Worm (Caenorhabditis elegans) whole organism, L1 larva: ENCODE results near the gene mam-2.

ENCODE experiments used
- C34B4.2 ChIP-seq: sonication (generic microtip); optimal IDR thresholded peaks from 2 replicates; lab custom pipeline; 2017; ENCODE audit warnings: mild to moderate bottlenecking, missing genetic modification characterization, missing compliant biosample characterization
- F16B12.6 ChIP-seq: fragments of 150-350 bp; optimal IDR thresholded peaks from 2 replicates; lab custom pipeline; 2014; ENCODE audit warnings: missing biosample characterization, missing genetic modification characterization
- Y116A8C.19 ChIP-seq: sonication (generic microtip); optimal IDR thresholded peaks from 2 replicates; lab custom pipeline; 2016; ENCODE audit warnings: missing compliant biosample characterization, missing genetic modification characterization, borderline replicate concordance
- aly-2 ChIP-seq: fragments of 150-350 bp; optimal IDR thresholded peaks from 2 replicates; lab custom pipeline; 2014; ENCODE audit warnings: missing biosample characterization, missing genetic modification characterization
- blmp-1 ChIP-seq: fragments of 150-350 bp; optimal IDR thresholded peaks from 2 replicates; lab custom pipeline; 2014; ENCODE audit warnings: missing biosample characterization, missing genetic modification characterization
- ceh-63 ChIP-seq: fragments of 200-800 bp; sonication (Bioruptor generic); optimal IDR thresholded peaks from 2 replicates; lab custom pipeline; 2018; ENCODE audit warnings: mild to moderate bottlenecking, missing genetic modification characterization, missing compliant biosample characterization
- ceh-8 ChIP-seq: fragments of 200-800 bp; sonication (Bioruptor generic); optimal IDR thresholded peaks from 2 replicates; lab custom pipeline; 2018; ENCODE audit warnings: mild to moderate bottlenecking, missing genetic modification characterization, moderate library complexity, missing compliant biosample characterization
- ceh-88 ChIP-seq: fragments of 200-800 bp; sonication (Bioruptor generic); IDR thresholded peaks from 2 replicates; pipeline ENCODE4 v1.3.6; 2022; ENCODE audit warnings: missing genetic modification characterization, missing compliant biosample characterization
- efl-1 ChIP-seq, 4 experiments: fragments of 150-350 bp; optimal IDR thresholded peaks in 3 of 4; peaks in 1 of 4; 1 replicate in 1 of 4; 2 replicates in 3 of 4; lab custom pipeline; 2014; ENCODE audit warnings: missing biosample characterization in 2 of 4, missing genetic modification characterization in 2 of 4, missing genetic modification reagents in 2 of 4
- egl-27 ChIP-seq, 2 experiments: fragments of 150-350 bp in 1 of 2; sonication (generic microtip); optimal IDR thresholded peaks; 3 replicates each; lab custom pipeline; 2017 to 2018; ENCODE audit warnings: missing biosample characterization in 2 of 2, missing genetic modification characterization in 2 of 2, missing genetic modification reagents in 2 of 2
- hlh-17 ChIP-seq: fragments of 200-800 bp; sonication (Bioruptor generic); optimal IDR thresholded peaks from 2 replicates; lab custom pipeline; 2018; ENCODE audit warnings: missing genetic modification characterization, mild to moderate bottlenecking, missing compliant biosample characterization, moderate library complexity, borderline replicate concordance
- hlh-4 ChIP-seq: sonication (generic microtip); optimal IDR thresholded peaks from 2 replicates; lab custom pipeline; 2016; ENCODE audit warnings: mild to moderate bottlenecking, missing genetic modification characterization, missing compliant biosample characterization
- hpl-2 ChIP-seq: fragments of 150-350 bp; optimal IDR thresholded peaks from 2 replicates; lab custom pipeline; 2014; ENCODE audit warnings: missing biosample characterization, missing genetic modification reagents, missing genetic modification characterization
- lin-13 ChIP-seq: fragments of 150-350 bp; optimal IDR thresholded peaks from 2 replicates; lab custom pipeline; 2014; ENCODE audit warnings: missing biosample characterization, missing genetic modification reagents, missing genetic modification characterization
- lin-14 ChIP-seq: fragments of 200-800 bp; sonication (Bioruptor generic); optimal IDR thresholded peaks from 2 replicates; lab custom pipeline; 2018; ENCODE audit warnings: mild to moderate bottlenecking, missing genetic modification characterization, moderate library complexity, missing compliant biosample characterization
- lin-15B ChIP-seq: fragments of 150-350 bp; sonication (generic microtip); optimal IDR thresholded peaks from 3 replicates; lab custom pipeline; 2014; ENCODE audit warnings: missing biosample characterization, missing genetic modification characterization
- lin-35 ChIP-seq, 2 experiments: fragments of 150-350 bp; optimal IDR thresholded peaks; 2 replicates each; lab custom pipeline; 2014; ENCODE audit warnings: missing biosample characterization in 2 of 2, missing genetic modification characterization in 2 of 2, missing genetic modification reagents in 2 of 2
- lir-3 ChIP-seq: sonication (generic microtip); optimal IDR thresholded peaks from 2 replicates; lab custom pipeline; 2016; ENCODE audit warnings: mild to moderate bottlenecking, missing genetic modification characterization, moderate library complexity, missing compliant biosample characterization; ENCODE audit not compliant: poor library complexity
- mdl-1 ChIP-seq, 2 experiments: fragments of 150-350 bp; optimal IDR thresholded peaks; 2 replicates each; lab custom pipeline; 2014 to 2017; ENCODE audit warnings: missing biosample characterization in 2 of 2, missing genetic modification characterization in 2 of 2, inconsistent platforms in 1 of 2
- nhr-12 ChIP-seq: sonication (generic microtip); optimal IDR thresholded peaks from 2 replicates; lab custom pipeline; 2017; ENCODE audit warnings: missing biosample characterization, missing genetic modification characterization
- nhr-20 ChIP-seq: sonication (generic microtip); optimal IDR thresholded peaks from 2 replicates; lab custom pipeline; 2016; ENCODE audit warnings: mild to moderate bottlenecking, missing genetic modification characterization, missing compliant biosample characterization
- nhr-237 ChIP-seq: fragments of 150-350 bp; optimal IDR thresholded peaks from 2 replicates; lab custom pipeline; 2014; ENCODE audit warnings: missing biosample characterization, missing genetic modification characterization
- nhr-84 ChIP-seq: sonication (generic microtip); optimal IDR thresholded peaks from 2 replicates; lab custom pipeline; 2017; ENCODE audit warnings: missing biosample characterization, missing genetic modification characterization
- nhr-90 ChIP-seq: sonication (generic microtip); optimal IDR thresholded peaks from 2 replicates; lab custom pipeline; 2016; ENCODE audit warnings: mild to moderate bottlenecking, missing genetic modification characterization, missing compliant biosample characterization; ENCODE audit not compliant: poor library complexity
- pag-3 ChIP-seq: sonication (generic microtip); optimal IDR thresholded peaks from 2 replicates; lab custom pipeline; 2017; ENCODE audit warnings: missing genetic modification characterization, mild to moderate bottlenecking, missing compliant biosample characterization, antibody characterized with exemption, borderline replicate concordance; ENCODE audit not compliant: insufficient read depth
- pax-3 ChIP-seq: fragments of 200-800 bp; sonication (Bioruptor generic); optimal IDR thresholded peaks from 2 replicates; lab custom pipeline; 2018; ENCODE audit warnings: mild to moderate bottlenecking, missing genetic modification characterization, moderate library complexity, missing compliant biosample characterization
- sox-4 ChIP-seq: sonication (generic microtip); optimal IDR thresholded peaks from 2 replicates; lab custom pipeline; 2016; ENCODE audit warnings: missing genetic modification characterization, missing compliant biosample characterization
- sup-37 ChIP-seq: fragments of 200-800 bp; sonication (Bioruptor generic); optimal IDR thresholded peaks from 2 replicates; lab custom pipeline; 2018; ENCODE audit warnings: mild to moderate bottlenecking, missing genetic modification characterization, missing compliant biosample characterization
- swsn-7 ChIP-seq: sonication (generic microtip); optimal IDR thresholded peaks from 2 replicates; lab custom pipeline; 2016; ENCODE audit warnings: missing genetic modification characterization, missing compliant biosample characterization
- tlp-1 ChIP-seq: fragments of 150-350 bp; optimal IDR thresholded peaks from 2 replicates; lab custom pipeline; 2014; ENCODE audit warnings: missing biosample characterization, missing genetic modification characterization
- unc-130 ChIP-seq: fragments of 150-350 bp; optimal IDR thresholded peaks from 2 replicates; lab custom pipeline; 2017; ENCODE audit warnings: missing biosample characterization, missing genetic modification characterization, inconsistent platforms
- unc-30 ChIP-seq: sonication (generic microtip); optimal IDR thresholded peaks from 2 replicates; lab custom pipeline; 2017; ENCODE audit warnings: missing biosample characterization, missing genetic modification characterization
- zag-1 ChIP-seq: fragments of 150-350 bp; optimal IDR thresholded peaks from 2 replicates; lab custom pipeline; 2014; ENCODE audit warnings: missing biosample characterization, missing genetic modification characterization

The mam-2 gene

ce11 chrIV:10007758-10008157 is 24.8 kb downstream of the mam-2 start (continued):
- no peak for TF ChIP-seq nhr-12 (tag; lab: Kevin White, UChicago)
- no peak for TF ChIP-seq aly-2 (tag; lab: Kevin White, UChicago)
- no peak for TF ChIP-seq F16B12.6
- no peak for TF ChIP-seq C34B4.2 (tag; lab: Kevin White, UChicago)

- TF ChIP-seq lin-14 (peak; percentile 39), blmp-1 (peak; percentile 90), hpl-2 (GFP tag; lab: Kevin White, UChicago) (no peak), sox-4 (no peak)
These were observed 26.5 kb downstream of the mam-2 start, which contains the start of gene magu-4 for ce11 chrIV:10009536-10009935. magu-4 (plus strand) TSS chrIV:10009753.

- no peak for TF ChIP-seq lin-15B
- no peak for TF ChIP-seq efl-1 (optimal IDR thresholded peaks at IDR 0.05; lab: Kevin White, UChicago)
- peak in 1 of 2 experiments; percentile 4 for TF ChIP-seq efl-1 (GFP tag; optimal IDR thresholded peaks at IDR 0.05 in 1 of 2; lab: Kevin White, UChicago)
These were observed 34.0 kb downstream of the mam-2 start, which contains the start of gene ent-7 for ce11 chrIV:10016977-10017376. ent-7 (plus strand) TSS chrIV:10017277.

ce11 chrIV:10017633-10018032 is 34.6 kb downstream of the mam-2 start, which contains the start of gene F44D12.2:
F44D12.2 (minus strand) TSS chrIV:10017733.
- TF ChIP-seq F16B12.6 (no peak), lin-13 (no peak), nhr-237 (tag; lab: Kevin White, UChicago) (no peak), nhr-84 (tag; lab: Kevin White, UChicago) (no peak), egl-27 (tag; optimal IDR thresholded peaks at IDR 0.05; lab: Kevin White, UChicago) (no peak), ceh-8 (GFP tag; lab: Kevin White, UChicago) (no peak), mdl-1 (tag; optimal IDR thresholded peaks at IDR 0.05; lab: Kevin White, UChicago) (no peak), hlh-17 (no peak), lin-35 (GFP tag; optimal IDR thresholded peaks at IDR 0.05; lab: Kevin White, UChicago) (no peak), unc-30 (tag; lab: Kevin White, UChicago) (no peak), sup-37 (GFP tag; lab: Kevin White, UChicago) (no peak), lir-3 (tag; lab: Kevin White, UChicago) (no peak), unc-130 (tag; lab: Kevin White, UChicago) (no peak)

ce11 chrIV:10021283-10021682 is 38.3 kb downstream of the mam-2 start, which contains the start of gene F44D12.19:
F44D12.19 (plus strand) TSS chrIV:10021583.
- TF ChIP-seq swsn-7 (no peak), lin-13 (no peak), Y116A8C.19 (tag; lab: Kevin White, UChicago) (no peak), ceh-88 (GFP tag; lab: Robert Waterston, UW) (no peak), pag-3 (tag; lab: Kevin White, UChicago) (no peak), lir-3 (tag; lab: Kevin White, UChicago) (no peak), unc-130 (tag; lab: Kevin White, UChicago) (no peak), pax-3 (no peak), nhr-20 (tag; lab: Kevin White, UChicago) (no peak), tlp-1 (tag; lab: Kevin White, UChicago) (no peak), nhr-90 (no peak), zag-1 (tag; lab: Kevin White, UChicago) (no peak), hlh-4 (tag; lab: Kevin White, UChicago) (no peak), ceh-63 (GFP tag; lab: Kevin White, UChicago) (no peak)
